Fruit fly (Drosophila melanogaster): ENCODE measurements around the gene Npc2d.

Npc2d gene

dm6 chr3R:10042664-10043372 is 13.1 kb downstream of the Npc2d start, which contains the start of the genes Mical and CG3909 (continued):
- TF ChIP-seq repo (GFP tag; optimal IDR thresholded peaks at IDR 0.05): no peak
- no peak for TF ChIP-seq D (optimal IDR thresholded peaks at IDR 0.05)
- peak; percentile 59 for TF ChIP-seq D (GFP tag; optimal IDR thresholded peaks at IDR 0.05)
- no peak for TF ChIP-seq lov (optimal IDR thresholded peaks at IDR 0.05)
- peak; percentile 72; the same call in 1 of the 3 replicates for TF ChIP-seq lov (GFP tag; IDR thresholded peaks at IDR 0.05)
- TF ChIP-seq crol (GFP tag; IDR thresholded peaks at IDR 0.05): no peak
- TF ChIP-seq Hmx (GFP tag; optimal IDR thresholded peaks at IDR 0.05): no peak
- TF ChIP-seq NK7.1 (GFP tag; optimal IDR thresholded peaks at IDR 0.05): no peak
- TF ChIP-seq br (optimal IDR thresholded peaks at IDR 0.05): no peak
- 0 out of 3 replicates have a peak, but pooled peaks have one; percentile 7 for TF ChIP-seq Optix (GFP tag; IDR thresholded peaks at IDR 0.05)
- peak; percentile 46 for TF ChIP-seq Usf (GFP tag; optimal IDR thresholded peaks at IDR 0.05)
- no peak for TF ChIP-seq CG1647 (GFP tag; optimal IDR thresholded peaks at IDR 0.05)
- TF ChIP-seq al (GFP tag; IDR thresholded peaks at IDR 0.05): peak; percentile 89

dm6 chr3R:10042024-10042663 is 13.7 kb downstream of the Npc2d start:
- TF ChIP-seq tna (GFP tag; IDR thresholded peaks at IDR 0.05; ENCODE audit: partially characterized antibody) (0 out of 2 replicates have a peak, but pooled peaks have one; percentile 10), nerfin-2 (GFP tag; IDR thresholded peaks at IDR 0.05; ENCODE audit: partially characterized antibody) (peak; percentile 10; the same call in 1 of the 2 replicates), MESR4 (GFP tag; optimal IDR thresholded peaks at IDR 0.05) (no peak), crol (GFP tag; IDR thresholded peaks at IDR 0.05) (peak; percentile 80), grn (GFP tag; optimal IDR thresholded peaks at IDR 0.05) (peak; percentile 3), sr (GFP tag; IDR thresholded peaks at IDR 0.05) (peak; percentile 89), schlank (tag; optimal IDR thresholded peaks at IDR 0.05) (no peak), onecut (GFP tag; IDR thresholded peaks at IDR 0.05) (peak; percentile 66), cg (GFP tag; optimal IDR thresholded peaks at IDR 0.05) (peak; percentile 70)

- no peak for TF ChIP-seq BtbVII (GFP tag; optimal IDR thresholded peaks at IDR 0.05)
- TF ChIP-seq onecut (GFP tag; IDR thresholded peaks at IDR 0.05): no peak
- no peak for TF ChIP-seq CG1529 (GFP tag; optimal IDR thresholded peaks at IDR 0.05)
- TF ChIP-seq Hr51 (GFP tag; optimal IDR thresholded peaks at IDR 0.05): no peak
- TF ChIP-seq lmd (GFP tag; IDR thresholded peaks at IDR 0.05): no peak
- TF ChIP-seq slou (GFP tag; optimal IDR thresholded peaks at IDR 0.05): no peak
- TF ChIP-seq CG14014 (GFP tag; IDR thresholded peaks at IDR 0.05): no peak
- TF ChIP-seq dm (GFP tag; optimal IDR thresholded peaks at IDR 0.05): no peak
- TF ChIP-seq CG9932 (GFP tag; IDR thresholded peaks at IDR 0.05): no peak
Observed at dm6 chr3R:10040505-10040904, 15.4 kb downstream of the Npc2d start.

- TF ChIP-seq amos (GFP tag; IDR thresholded peaks at IDR 0.05; ENCODE audit: partially characterized antibody) (no peak), CG34224 (GFP tag; IDR thresholded peaks at IDR 0.05; ENCODE audit: partially characterized antibody) (no peak), Sry-δ (GFP tag; optimal IDR thresholded peaks at IDR 0.05) (no peak), Dfd (GFP tag; optimal IDR thresholded peaks at IDR 0.05) (no peak), CG6254 (GFP tag; optimal IDR thresholded peaks at IDR 0.05) (no peak), CG3163 (GFP tag; optimal IDR thresholded peaks at IDR 0.05) (no peak), chn (GFP tag; optimal IDR thresholded peaks at IDR 0.05) (no peak), CHES-1-like (GFP tag; optimal IDR thresholded peaks at IDR 0.05) (no peak), gsb (GFP tag; IDR thresholded peaks at IDR 0.05) (no peak), stc (GFP tag; IDR thresholded peaks at IDR 0.05) (no peak), CG5245 (GFP tag; optimal IDR thresholded peaks at IDR 0.05) (no peak), CG8944 (GFP tag; optimal IDR thresholded peaks at IDR 0.05) (no peak), NC2β (GFP tag; optimal IDR thresholded peaks at IDR 0.05) (no peak), jing (GFP tag; optimal IDR thresholded peaks at IDR 0.05) (no peak)
Observed at dm6 chr3R:10039188-10039587, 16.7 kb downstream of the Npc2d start.
